Fruit fly (Drosophila melanogaster) whole organism, prepupa: ENCODE results near the gene RIOK2.

Source experiments
- Blimp-1 ChIP-seq: fragments of 200-800 bp; sonication (Bioruptor generic); optimal IDR thresholded peaks from 3 replicates; lab custom pipeline; 2017; ENCODE audit warnings: missing biosample characterization, missing genetic modification characterization, mild to moderate bottlenecking, moderate library complexity, missing genetic modification reagents
- CG10631 ChIP-seq: fragments of 200-800 bp; sonication (Bioruptor generic); optimal IDR thresholded peaks from 2 replicates; lab custom pipeline; 2016; ENCODE audit warnings: missing biosample characterization, missing genetic modification characterization
- CG10669 ChIP-seq: fragments of 200-800 bp; sonication (Bioruptor generic); optimal IDR thresholded peaks from 3 replicates; lab custom pipeline; 2018; ENCODE audit warnings: missing biosample characterization, mild to moderate bottlenecking, missing genetic modification characterization, moderate library complexity
- CG11294 ChIP-seq: fragments of 200-800 bp; sonication (Bioruptor generic); IDR thresholded peaks from 2 replicates; pipeline ENCODE4 v1.3.6; 2022; ENCODE audit warnings: missing biosample characterization, missing genetic modification characterization
- CG11762 ChIP-seq: fragments of 200-800 bp; sonication (Bioruptor generic); optimal IDR thresholded peaks from 3 replicates; lab custom pipeline; 2016; ENCODE audit warnings: missing biosample characterization, missing genetic modification characterization; ENCODE audit not compliant: insufficient read depth
- CG11902 ChIP-seq: fragments of 200-800 bp; sonication (Bioruptor generic); optimal IDR thresholded peaks from 3 replicates; lab custom pipeline; 2016; ENCODE audit warnings: missing biosample characterization, missing genetic modification characterization
- CG15336 ChIP-seq: fragments of 200-800 bp; sonication (Bioruptor generic); IDR thresholded peaks from 2 replicates; pipeline ENCODE4 v1.3.6; 2022; ENCODE audit warnings: missing biosample characterization, missing genetic modification characterization
- CG1621 ChIP-seq: fragments of 200-800 bp; sonication (Bioruptor generic); optimal IDR thresholded peaks from 3 replicates; lab custom pipeline; 2018; ENCODE audit warnings: missing biosample characterization, mild to moderate bottlenecking, missing genetic modification characterization
- CG16779 ChIP-seq: fragments of 200-800 bp; sonication (Bioruptor generic); optimal IDR thresholded peaks from 3 replicates; lab custom pipeline; 2017; ENCODE audit warnings: missing biosample characterization, mild to moderate bottlenecking, missing genetic modification characterization
- CG3032 ChIP-seq: fragments of 200-800 bp; optimal IDR thresholded peaks from 2 replicates; lab custom pipeline; 2019; ENCODE audit warnings: missing biosample characterization, mild to moderate bottlenecking, missing genetic modification characterization, moderate library complexity
- CG31627 ChIP-seq: fragments of 200-800 bp; sonication (Bioruptor generic); optimal IDR thresholded peaks from 3 replicates; lab custom pipeline; 2016; ENCODE audit warnings: missing biosample characterization, missing genetic modification characterization
- CG32006 ChIP-seq: fragments of 200-800 bp; sonication (Bioruptor generic); optimal IDR thresholded peaks from 3 replicates; lab custom pipeline; 2017; ENCODE audit warnings: missing biosample characterization, mild to moderate bottlenecking, missing genetic modification characterization
- CG34406 ChIP-seq: fragments of 200-800 bp; sonication (Bioruptor generic); optimal IDR thresholded peaks from 3 replicates; lab custom pipeline; 2016; ENCODE audit warnings: missing biosample characterization, missing genetic modification characterization
- CG3919 ChIP-seq: fragments of 200-800 bp; sonication (Bioruptor generic); optimal IDR thresholded peaks from 3 replicates; lab custom pipeline; 2016; ENCODE audit warnings: missing biosample characterization, missing genetic modification characterization
- CG4318 ChIP-seq: fragments of 200-800 bp; sonication (Bioruptor generic); optimal IDR thresholded peaks from 3 replicates; lab custom pipeline; 2017; ENCODE audit warnings: missing biosample characterization, mild to moderate bottlenecking, missing genetic modification characterization
- CG6163 ChIP-seq: fragments of 200-800 bp; sonication (Bioruptor generic); IDR thresholded peaks from 3 replicates; pipeline ENCODE4 v1.3.6; 2022; ENCODE audit warnings: missing biosample characterization, missing genetic modification characterization
- CG6276 ChIP-seq: fragments of 200-800 bp; sonication (Bioruptor generic); optimal IDR thresholded peaks from 2 replicates; lab custom pipeline; 2017; ENCODE audit warnings: missing biosample characterization, mild to moderate bottlenecking, missing genetic modification characterization
- CG6854 ChIP-seq: fragments of 200-800 bp; sonication (Bioruptor generic); optimal IDR thresholded peaks from 2 replicates; lab custom pipeline; 2017; ENCODE audit warnings: missing biosample characterization, mild to moderate bottlenecking, missing genetic modification characterization
- CG7368 ChIP-seq: fragments of 200-800 bp; sonication (Bioruptor generic); optimal IDR thresholded peaks from 3 replicates; lab custom pipeline; 2016; ENCODE audit warnings: missing biosample characterization, missing genetic modification characterization
- CG8119 ChIP-seq: fragments of 200-800 bp; sonication (Bioruptor generic); IDR thresholded peaks from 3 replicates; pipeline ENCODE4 v1.3.6; 2022; ENCODE audit warnings: missing biosample characterization, missing genetic modification characterization
- CG8632 ChIP-seq: fragments of 200-800 bp; sonication (Bioruptor generic); optimal IDR thresholded peaks from 3 replicates; lab custom pipeline; 2016; ENCODE audit warnings: missing biosample characterization, missing genetic modification characterization
- CG9139 ChIP-seq: fragments of 200-800 bp; sonication (Bioruptor generic); optimal IDR thresholded peaks from 3 replicates; lab custom pipeline; 2017; ENCODE audit warnings: missing biosample characterization, mild to moderate bottlenecking, missing genetic modification characterization
- Eip75B ChIP-seq: fragments of 200-800 bp; sonication (Bioruptor generic); optimal IDR thresholded peaks from 3 replicates; lab custom pipeline; 2016; ENCODE audit warnings: missing biosample characterization, missing genetic modification characterization
- Eip78C ChIP-seq: fragments of 200-800 bp; sonication (Bioruptor generic); peaks from one replicate; lab custom pipeline; 2016; ENCODE audit warnings: missing biosample characterization, missing genetic modification characterization
- Ets21C ChIP-seq: fragments of 200-800 bp; sonication (Bioruptor generic); optimal IDR thresholded peaks from 3 replicates; lab custom pipeline; 2016; ENCODE audit warnings: missing biosample characterization, missing genetic modification characterization
- Ets96B ChIP-seq: fragments of 200-800 bp; optimal IDR thresholded peaks from 2 replicates; lab custom pipeline; 2019; ENCODE audit warnings: missing biosample characterization, mild to moderate bottlenecking, missing genetic modification characterization, moderate library complexity
- Gug ChIP-seq: fragments of 200-800 bp; sonication (Bioruptor generic); IDR thresholded peaks from 2 replicates; pipeline ENCODE4 v1.3.6; 2022; ENCODE audit warnings: missing biosample characterization, missing genetic modification characterization
- Hr38 ChIP-seq: sonication (Bioruptor generic); optimal IDR thresholded peaks from 2 replicates; lab custom pipeline; 2016; ENCODE audit warnings: missing biosample characterization, missing genetic modification characterization
- Hr39 ChIP-seq: fragments of 200-800 bp; sonication (Bioruptor generic); optimal IDR thresholded peaks from 2 replicates; lab custom pipeline; 2016; ENCODE audit warnings: missing biosample characterization, missing genetic modification characterization
- Hr4 ChIP-seq: fragments of 200-800 bp; sonication (Bioruptor generic); optimal IDR thresholded peaks from 3 replicates; lab custom pipeline; 2016; ENCODE audit warnings: missing biosample characterization, missing genetic modification characterization
- Lpt ChIP-seq: fragments of 200-800 bp; sonication (Bioruptor generic); optimal IDR thresholded peaks from 3 replicates; lab custom pipeline; 2016; ENCODE audit warnings: missing biosample characterization, missing genetic modification characterization
- Met ChIP-seq: fragments of 200-800 bp; sonication (Bioruptor generic); optimal IDR thresholded peaks from 3 replicates; lab custom pipeline; 2016; ENCODE audit warnings: missing biosample characterization, missing genetic modification characterization
- OdsH ChIP-seq: fragments of 200-800 bp; sonication (Bioruptor generic); optimal IDR thresholded peaks from 3 replicates; lab custom pipeline; 2016; ENCODE audit warnings: missing biosample characterization, missing genetic modification characterization
- Sox15 ChIP-seq: fragments of 200-800 bp; sonication (Bioruptor generic); optimal IDR thresholded peaks from 3 replicates; lab custom pipeline; 2016; ENCODE audit warnings: missing biosample characterization, missing genetic modification characterization
- achi ChIP-seq: fragments of 200-800 bp; sonication (Bioruptor generic); optimal IDR thresholded peaks from 3 replicates; lab custom pipeline; 2016; ENCODE audit warnings: missing biosample characterization, missing genetic modification characterization
- acj6 ChIP-seq: fragments of 200-800 bp; sonication (Bioruptor generic); optimal IDR thresholded peaks from 3 replicates; lab custom pipeline; 2016; ENCODE audit warnings: missing biosample characterization, missing genetic modification characterization
- cyc ChIP-seq: fragments of 200-800 bp; sonication (Bioruptor generic); optimal IDR thresholded peaks from 3 replicates; lab custom pipeline; 2016; ENCODE audit warnings: missing biosample characterization, missing genetic modification characterization
- dac ChIP-seq: fragments of 200-800 bp; sonication (Bioruptor generic); optimal IDR thresholded peaks from 2 replicates; lab custom pipeline; 2017; ENCODE audit warnings: missing biosample characterization, mild to moderate bottlenecking, missing genetic modification characterization
- dsx ChIP-seq: fragments of 200-800 bp; optimal IDR thresholded peaks from 3 replicates; lab custom pipeline; 2019; ENCODE audit warnings: missing biosample characterization, mild to moderate bottlenecking, missing genetic modification characterization, moderate library complexity; ENCODE audit not compliant: poor library complexity, severe bottlenecking
- eg ChIP-seq: fragments of 200-800 bp; sonication (Bioruptor generic); IDR thresholded peaks from 3 replicates; pipeline ENCODE4 v1.3.6; 2022; ENCODE audit warnings: missing biosample characterization, missing genetic modification characterization
- esn ChIP-seq: fragments of 200-800 bp; sonication (Bioruptor generic); optimal IDR thresholded peaks from 2 replicates; lab custom pipeline; 2016; ENCODE audit warnings: missing biosample characterization, mild to moderate bottlenecking, missing genetic modification characterization, moderate library complexity
- fd85E ChIP-seq: fragments of 200-800 bp; sonication (Bioruptor generic); optimal IDR thresholded peaks from 3 replicates; lab custom pipeline; 2016; ENCODE audit warnings: missing biosample characterization, missing genetic modification characterization
- fkh ChIP-seq: fragments of 200-800 bp; sonication (Bioruptor generic); optimal IDR thresholded peaks from 3 replicates; lab custom pipeline; 2017; ENCODE audit warnings: missing biosample characterization, mild to moderate bottlenecking, missing genetic modification characterization, moderate library complexity
- lz ChIP-seq: fragments of 200-800 bp; sonication (Bioruptor generic); optimal IDR thresholded peaks from 3 replicates; lab custom pipeline; 2016; ENCODE audit warnings: missing biosample characterization, missing genetic modification characterization
- net ChIP-seq: fragments of 200-800 bp; sonication (Bioruptor generic); optimal IDR thresholded peaks from 3 replicates; lab custom pipeline; 2016; ENCODE audit warnings: missing biosample characterization, missing genetic modification characterization
- salr ChIP-seq, 2 experiments: fragments of 200-800 bp; sonication (Bioruptor generic); optimal IDR thresholded peaks; 3 replicates each; lab custom pipeline; 2016 to 2018; ENCODE audit warnings: missing biosample characterization in 2 of 2, missing genetic modification characterization in 2 of 2, mild to moderate bottlenecking in 1 of 2
- spab ChIP-seq: fragments of 200-800 bp; sonication (Bioruptor generic); optimal IDR thresholded peaks from 2 replicates; lab custom pipeline; 2017; ENCODE audit warnings: missing biosample characterization, mild to moderate bottlenecking, missing genetic modification characterization, missing genetic modification reagents
- ss ChIP-seq, 2 experiments: fragments of 200-800 bp; sonication (Bioruptor generic); optimal IDR thresholded peaks; 2 replicates in 1 of 2; 3 replicates in 1 of 2; lab custom pipeline; 2017 to 2018; ENCODE audit warnings: mild to moderate bottlenecking in 2 of 2, missing biosample characterization in 2 of 2, missing genetic modification characterization in 2 of 2, moderate library complexity in 1 of 2
- svp ChIP-seq: fragments of 200-800 bp; sonication (Bioruptor generic); peaks from one replicate; lab custom pipeline; 2016; ENCODE audit warnings: missing biosample characterization, missing genetic modification characterization
- topi ChIP-seq: fragments of 200-800 bp; sonication (Bioruptor generic); optimal IDR thresholded peaks from 3 replicates; lab custom pipeline; 2016; ENCODE audit warnings: missing biosample characterization, missing genetic modification characterization
- vri ChIP-seq: fragments of 200-800 bp; sonication (Bioruptor generic); optimal IDR thresholded peaks from 3 replicates; lab custom pipeline; 2016; ENCODE audit warnings: missing biosample characterization, mild to moderate bottlenecking, missing genetic modification characterization

Gene RIOK2

DNA sequence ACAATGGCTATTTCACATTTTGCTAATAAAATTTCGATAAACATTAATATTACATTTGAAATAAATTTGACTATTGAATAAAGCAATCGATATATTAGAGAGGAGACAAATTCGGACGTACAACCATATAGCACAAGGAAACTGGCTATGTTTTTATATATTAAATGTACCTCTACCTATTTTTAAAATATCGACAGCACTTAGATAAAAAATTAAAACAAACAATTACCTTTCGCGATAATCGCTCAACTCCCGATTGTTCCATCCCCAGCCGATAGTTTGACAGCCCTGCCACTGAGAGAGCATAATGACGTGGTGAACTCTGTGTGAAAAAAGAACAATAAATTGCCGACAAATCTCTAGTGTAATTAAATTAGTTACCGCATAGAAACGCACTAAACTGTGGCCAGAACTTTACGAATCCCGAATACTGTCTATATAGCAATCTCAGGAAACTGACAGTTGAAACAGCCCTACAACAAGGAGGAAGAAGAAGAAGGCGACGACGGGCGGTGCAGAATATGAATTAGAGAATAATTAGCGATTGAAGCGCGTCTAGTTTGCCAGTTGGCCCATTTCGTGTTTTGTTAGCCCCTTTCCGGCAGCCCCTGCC lies 6.9 kb upstream of the RIOK2 start, which contains the start of gene CG11857:
Gene CG11857 (plus strand): TSS at position 271 of the 613 bp plus-strand sequence.
- peak; percentile 96 for TF ChIP-seq CG3919
- no peak for TF ChIP-seq fd85E (GFP tag; lab: Kevin White, UChicago)
- TF ChIP-seq CG15336 = peak; percentile 93
- peak; percentile 99 for TF ChIP-seq svp
- TF ChIP-seq ss (GFP tag; optimal IDR thresholded peaks at IDR 0.05; lab: Kevin White, UChicago) = peak in 1 of 2 experiments; percentile 91
- TF ChIP-seq salr (GFP tag; optimal IDR thresholded peaks at IDR 0.05; lab: Kevin White, UChicago) = peak in 1 of 2 experiments; percentile 93
- TF ChIP-seq spab (GFP tag; lab: Kevin White, UChicago) = no peak
- TF ChIP-seq Hr38 (GFP tag; lab: Kevin White, UChicago) = peak; percentile 82
- no peak for TF ChIP-seq CG16779
- peak; percentile 96 for TF ChIP-seq Sox15 (GFP tag; lab: Kevin White, UChicago)
- TF ChIP-seq Gug (GFP tag; lab: Robert Waterston, UW) = peak; percentile 98
- TF ChIP-seq CG1621 (tag; lab: Kevin White, UChicago) = peak; percentile 93
- TF ChIP-seq CG31627 = peak; percentile 98
- peak; percentile 92 for TF ChIP-seq CG34406
- TF ChIP-seq dsx (GFP tag; lab: Kevin White, UChicago) = peak; percentile 91
- TF ChIP-seq Hr4 (GFP tag; lab: Kevin White, UChicago) = peak; percentile 97
- no peak for TF ChIP-seq CG4318 (GFP tag; lab: Kevin White, UChicago)
- peak; percentile 94 for TF ChIP-seq vri
- TF ChIP-seq cyc = peak; percentile 97
- peak; percentile 97 for TF ChIP-seq Ets21C (GFP tag; lab: Kevin White, UChicago)
- TF ChIP-seq achi (GFP tag; lab: Kevin White, UChicago) = peak; percentile 97
- no peak for TF ChIP-seq CG6276
- peak; percentile 97 for TF ChIP-seq topi
- TF ChIP-seq Hr39 = peak; percentile 98
- peak; percentile 97 for TF ChIP-seq acj6 (GFP tag; lab: Kevin White, UChicago)
- peak; percentile 94 for TF ChIP-seq dac (GFP tag; lab: Kevin White, UChicago)
- peak; percentile 94 for TF ChIP-seq Ets96B (tag; lab: Kevin White, UChicago)
- TF ChIP-seq Blimp-1 (GFP tag; lab: Kevin White, UChicago) = peak; percentile 86
- TF ChIP-seq esn (GFP tag; lab: Kevin White, UChicago) = peak; percentile 98
- peak; percentile 97 for TF ChIP-seq CG11294
- peak; percentile 92 for TF ChIP-seq CG8632 (GFP tag; lab: Kevin White, UChicago)
- peak; percentile 86 for TF ChIP-seq fkh (GFP tag; lab: Kevin White, UChicago)
- peak; percentile 90 for TF ChIP-seq CG11762 (GFP tag; lab: Kevin White, UChicago)
- TF ChIP-seq CG8119 = peak; percentile 90
- TF ChIP-seq Lpt (GFP tag; lab: Kevin White, UChicago) = peak; percentile 89
- TF ChIP-seq Met (GFP tag; lab: Kevin White, UChicago) = peak; percentile 97
- TF ChIP-seq CG10631 (GFP tag; lab: Kevin White, UChicago) = peak; percentile 98
- TF ChIP-seq CG32006 (GFP tag; lab: Kevin White, UChicago) = peak; percentile 96
- TF ChIP-seq CG3032 (tag; lab: Kevin White, UChicago) = peak; percentile 98
- TF ChIP-seq CG6854 = peak; percentile 76
- TF ChIP-seq Eip75B (GFP tag; lab: Kevin White, UChicago) = peak; percentile 95
- TF ChIP-seq eg (GFP tag; lab: Robert Waterston, UW) = peak; percentile 98
- TF ChIP-seq CG6163 (GFP tag; lab: Robert Waterston, UW) = peak; percentile 98
- TF ChIP-seq OdsH (GFP tag; lab: Kevin White, UChicago) = peak; percentile 97
- TF ChIP-seq Eip78C = peak; percentile 98
- TF ChIP-seq CG10669 = peak; percentile 94
- peak; percentile 96 for TF ChIP-seq CG11902 (GFP tag; lab: Kevin White, UChicago)
- TF ChIP-seq CG7368 (GFP tag; lab: Kevin White, UChicago) = peak; percentile 93
- peak; percentile 98 for TF ChIP-seq lz (GFP tag; lab: Kevin White, UChicago)
- no peak for TF ChIP-seq CG9139 (GFP tag; lab: Kevin White, UChicago)
- TF ChIP-seq net (GFP tag; lab: Kevin White, UChicago) = peak; percentile 94
